Worm (Caenorhabditis elegans) whole organism, late embryonic: ENCODE measurements around the gene rps-21.
A peak's percentile ranks its signal among the peaks of the same experiment; 100 is the strongest.

Source experiments
- C08G9.2 ChIP-seq: sonication (generic microtip); optimal IDR thresholded peaks from 2 replicates; lab custom pipeline; 2016; ENCODE audit warnings: mild to moderate bottlenecking, missing genetic modification characterization, moderate library complexity, missing compliant biosample characterization
- F13H6.1 ChIP-seq: sonication (generic microtip); optimal IDR thresholded peaks from 2 replicates; lab custom pipeline; 2016; ENCODE audit warnings: missing genetic modification characterization, missing compliant biosample characterization
- K09A11.1 ChIP-seq: sonication (generic microtip); optimal IDR thresholded peaks from 2 replicates; lab custom pipeline; 2017; ENCODE audit warnings: antibody characterized with exemption, mild to moderate bottlenecking, missing genetic modification characterization, missing compliant biosample characterization; ENCODE audit not compliant: insufficient read depth
- T23F11.4 ChIP-seq: fragments of 200-800 bp; sonication (Bioruptor generic); optimal IDR thresholded peaks from 2 replicates; lab custom pipeline; 2018; ENCODE audit warnings: mild to moderate bottlenecking, missing genetic modification characterization, missing compliant biosample characterization
- Y22D7AL.16 ChIP-seq: sonication (generic microtip); optimal IDR thresholded peaks from 2 replicates; lab custom pipeline; 2016; ENCODE audit warnings: missing genetic modification characterization, missing compliant biosample characterization
- ceh-14 ChIP-seq: sonication (generic microtip); optimal IDR thresholded peaks from 2 replicates; lab custom pipeline; 2016; ENCODE audit warnings: missing genotype, missing genetic modification characterization, missing compliant biosample characterization
- ceh-18 ChIP-seq: sonication (generic microtip); optimal IDR thresholded peaks from 2 replicates; lab custom pipeline; 2016; ENCODE audit warnings: missing genetic modification characterization, missing compliant biosample characterization
- ceh-19 ChIP-seq: fragments of 200-800 bp; sonication (Bioruptor generic); optimal IDR thresholded peaks from 2 replicates; lab custom pipeline; 2018; ENCODE audit warnings: mild to moderate bottlenecking, missing genetic modification characterization, missing compliant biosample characterization
- ceh-22 ChIP-seq: sonication (generic microtip); optimal IDR thresholded peaks from 2 replicates; lab custom pipeline; 2017; ENCODE audit warnings: missing biosample characterization, missing genetic modification characterization
- ceh-30 ChIP-seq: fragments of 150-350 bp; optimal IDR thresholded peaks from 2 replicates; lab custom pipeline; 2014; ENCODE audit warnings: missing biosample characterization, missing genetic modification characterization
- ceh-34 ChIP-seq: sonication (generic microtip); optimal IDR thresholded peaks from 2 replicates; lab custom pipeline; 2016; ENCODE audit warnings: mild to moderate bottlenecking, missing genetic modification characterization, missing compliant biosample characterization
- ceh-48 ChIP-seq: sonication (generic microtip); optimal IDR thresholded peaks from 2 replicates; lab custom pipeline; 2016; ENCODE audit warnings: missing genetic modification characterization, inconsistent platforms, missing compliant biosample characterization
- ceh-6 ChIP-seq: fragments of 200-800 bp; sonication (Bioruptor generic); optimal IDR thresholded peaks from 2 replicates; lab custom pipeline; 2018; ENCODE audit warnings: mild to moderate bottlenecking, missing genetic modification characterization, missing compliant biosample characterization
- che-1 ChIP-seq: sonication (generic microtip); optimal IDR thresholded peaks from 2 replicates; lab custom pipeline; 2016; ENCODE audit warnings: mild to moderate bottlenecking, missing genetic modification characterization, missing compliant biosample characterization
- elt-2 ChIP-seq: sonication (generic microtip); optimal IDR thresholded peaks from 2 replicates; lab custom pipeline; 2016; ENCODE audit warnings: missing genetic modification reagents, missing genetic modification characterization, missing compliant biosample characterization
- elt-4 ChIP-seq: sonication (generic microtip); optimal IDR thresholded peaks from 2 replicates; lab custom pipeline; 2016; ENCODE audit warnings: missing genetic modification characterization, missing compliant biosample characterization
- ets-4 ChIP-seq: sonication (generic microtip); optimal IDR thresholded peaks from 2 replicates; lab custom pipeline; 2016; ENCODE audit warnings: missing genetic modification characterization, missing compliant biosample characterization
- fax-1 ChIP-seq: sonication (generic microtip); optimal IDR thresholded peaks from 2 replicates; lab custom pipeline; 2016; ENCODE audit warnings: missing genotype, missing genetic modification characterization, missing compliant biosample characterization
- fkh-10 ChIP-seq: fragments of 150-350 bp; optimal IDR thresholded peaks from 2 replicates; lab custom pipeline; 2014; ENCODE audit warnings: missing biosample characterization, missing genetic modification reagents, missing genetic modification characterization
- fkh-6 ChIP-seq: sonication (generic microtip); optimal IDR thresholded peaks from 2 replicates; lab custom pipeline; 2016; ENCODE audit warnings: missing genetic modification characterization, missing compliant biosample characterization
- gmeb-2 ChIP-seq: sonication (generic microtip); optimal IDR thresholded peaks from 2 replicates; lab custom pipeline; 2016; ENCODE audit warnings: missing genetic modification characterization, inconsistent platforms, missing compliant biosample characterization
- hlh-13 ChIP-seq: fragments of 200-800 bp; sonication (Bioruptor generic); optimal IDR thresholded peaks from 2 replicates; lab custom pipeline; 2018; ENCODE audit warnings: mild to moderate bottlenecking, missing genetic modification characterization, missing compliant biosample characterization
- madf-2 ChIP-seq: sonication (generic microtip); optimal IDR thresholded peaks from 2 replicates; lab custom pipeline; 2017; ENCODE audit warnings: missing genetic modification characterization, missing compliant biosample characterization
- nfya-1 ChIP-seq: sonication (generic microtip); optimal IDR thresholded peaks from 2 replicates; lab custom pipeline; 2017; ENCODE audit warnings: missing genetic modification characterization, mild to moderate bottlenecking, missing compliant biosample characterization, antibody characterized with exemption, moderate library complexity
- nhr-11 ChIP-seq: fragments of 150-350 bp; optimal IDR thresholded peaks from 2 replicates; lab custom pipeline; 2014; ENCODE audit warnings: missing biosample characterization, missing genetic modification characterization
- nhr-232 ChIP-seq: sonication (generic microtip); optimal IDR thresholded peaks from 2 replicates; lab custom pipeline; 2016; ENCODE audit warnings: missing genetic modification characterization, missing compliant biosample characterization
- npax-4 ChIP-seq: sonication (generic microtip); optimal IDR thresholded peaks from 2 replicates; lab custom pipeline; 2016; ENCODE audit warnings: missing genetic modification characterization, missing compliant biosample characterization
- odd-2 ChIP-seq: sonication (generic microtip); optimal IDR thresholded peaks from 2 replicates; lab custom pipeline; 2017; ENCODE audit warnings: antibody characterized with exemption, mild to moderate bottlenecking, missing genetic modification characterization, missing compliant biosample characterization
- pag-3 ChIP-seq: sonication (generic microtip); optimal IDR thresholded peaks from 2 replicates; lab custom pipeline; 2016; ENCODE audit warnings: missing compliant biosample characterization, missing genetic modification characterization, borderline replicate concordance
- pat-9 ChIP-seq: fragments of 200-800 bp; sonication (Bioruptor generic); optimal IDR thresholded peaks from 2 replicates; lab custom pipeline; 2018; ENCODE audit warnings: mild to moderate bottlenecking, missing genetic modification characterization, moderate library complexity, missing compliant biosample characterization
- pqm-1 ChIP-seq: sonication (generic microtip); optimal IDR thresholded peaks from 2 replicates; lab custom pipeline; 2016; ENCODE audit warnings: missing genetic modification characterization, missing compliant biosample characterization
- ref-2 ChIP-seq: sonication (generic microtip); optimal IDR thresholded peaks from 2 replicates; lab custom pipeline; 2016; ENCODE audit warnings: missing genetic modification characterization, missing compliant biosample characterization
- rnt-1 ChIP-seq: sonication (generic microtip); optimal IDR thresholded peaks from 2 replicates; lab custom pipeline; 2016; ENCODE audit warnings: missing genetic modification characterization, missing compliant biosample characterization
- sdc-2 ChIP-seq: sonication (generic microtip); optimal IDR thresholded peaks from 2 replicates; lab custom pipeline; 2016; ENCODE audit warnings: missing genotype, missing genetic modification characterization, missing compliant biosample characterization
- sox-2 ChIP-seq: fragments of 200-800 bp; sonication (Bioruptor generic); IDR thresholded peaks from 2 replicates; pipeline ENCODE4 v1.3.6; 2022; ENCODE audit warnings: missing genetic modification reagents, missing genetic modification characterization, missing compliant biosample characterization
- sox-4 ChIP-seq: sonication (generic microtip); optimal IDR thresholded peaks from 2 replicates; lab custom pipeline; 2017; ENCODE audit warnings: mild to moderate bottlenecking, missing genetic modification characterization, inconsistent platforms, missing compliant biosample characterization
- tbx-7 ChIP-seq: sonication (generic microtip); optimal IDR thresholded peaks from 2 replicates; lab custom pipeline; 2016; ENCODE audit warnings: missing genotype, missing genetic modification characterization, missing compliant biosample characterization
- unc-3 ChIP-seq, 2 experiments: fragments of 200-800 bp in 1 of 2; sonication (Bioruptor generic) in 1 of 2; sonication (generic microtip) in 1 of 2; conservative IDR thresholded peaks in 1 of 2; optimal IDR thresholded peaks in 1 of 2; 2 replicates each; pipeline versions ENCODE4 v1.3.6 to Lab custom; 2016 to 2022; ENCODE audit warnings: missing compliant biosample characterization in 2 of 2, missing genetic modification characterization in 2 of 2, missing genetic modification reagents in 1 of 2
- unc-42 ChIP-seq: sonication (generic microtip); optimal IDR thresholded peaks from 2 replicates; lab custom pipeline; 2016; ENCODE audit warnings: missing genotype, missing genetic modification characterization, missing compliant biosample characterization
- unc-55 ChIP-seq: sonication (generic microtip); optimal IDR thresholded peaks from 2 replicates; lab custom pipeline; 2017; ENCODE audit warnings: missing biosample characterization, missing genetic modification reagents, missing genetic modification characterization
- ztf-16 ChIP-seq: sonication (generic microtip); optimal IDR thresholded peaks from 2 replicates; lab custom pipeline; 2017; ENCODE audit warnings: missing genetic modification characterization, missing compliant biosample characterization

rps-21 gene

DNA sequence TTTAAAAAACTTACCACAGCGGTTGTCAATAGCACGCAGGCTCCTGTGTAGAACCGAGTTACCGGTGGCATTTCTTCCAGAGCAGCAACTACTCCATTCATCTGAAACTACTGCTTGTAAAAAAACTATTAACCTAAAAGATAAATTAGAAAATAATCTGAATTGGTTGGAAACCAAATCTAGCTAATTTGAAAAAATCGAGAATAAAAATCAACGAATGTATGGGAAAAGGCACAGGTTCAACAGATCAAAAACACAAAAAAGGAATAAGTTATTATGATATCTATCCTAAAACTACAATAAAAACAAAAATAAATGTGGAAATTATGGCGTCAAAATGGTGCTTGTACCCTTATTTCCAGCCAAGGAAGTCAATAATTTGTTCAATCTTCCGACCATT is 33.6 kb upstream of the rps-21 start, which contains the start of gene der-2:
Gene der-2, minus strand, starts transcription at position 101 of the 400 bp plus-strand sequence.
- TF ChIP-seq T23F11.4 (GFP tag; lab: Kevin White, UChicago), result no peak
- no peak for TF ChIP-seq odd-2 (tag; lab: Kevin White, UChicago)
- no peak for TF ChIP-seq pag-3 (tag; lab: Kevin White, UChicago)
- TF ChIP-seq elt-4, result no peak
- no peak for TF ChIP-seq madf-2 (tag; lab: Kevin White, UChicago)
- no peak for TF ChIP-seq F13H6.1 (tag; lab: Kevin White, UChicago)
- no peak for TF ChIP-seq pat-9 (tag; lab: Kevin White, UChicago)
- TF ChIP-seq nfya-1 (tag; lab: Kevin White, UChicago), result no peak
- TF ChIP-seq ceh-22 (tag; lab: Kevin White, UChicago), result no peak
- TF ChIP-seq tbx-7 (tag; lab: Kevin White, UChicago), result no peak
- no peak for TF ChIP-seq ztf-16 (tag; lab: Kevin White, UChicago)
- no peak for TF ChIP-seq elt-2 (tag; lab: Kevin White, UChicago)
- no peak for TF ChIP-seq ceh-19
- no peak for TF ChIP-seq npax-4 (tag; lab: Kevin White, UChicago)
- TF ChIP-seq ceh-14 (tag; lab: Kevin White, UChicago), result no peak
- no peak for TF ChIP-seq K09A11.1 (tag; lab: Kevin White, UChicago)
- no peak for TF ChIP-seq unc-55
- no peak for TF ChIP-seq gmeb-2 (tag; lab: Kevin White, UChicago)
- TF ChIP-seq fax-1 (tag; lab: Kevin White, UChicago), result no peak
- TF ChIP-seq ref-2 (tag; lab: Kevin White, UChicago), result no peak
- TF ChIP-seq, all 69 proteins: peak for 0

DNA sequence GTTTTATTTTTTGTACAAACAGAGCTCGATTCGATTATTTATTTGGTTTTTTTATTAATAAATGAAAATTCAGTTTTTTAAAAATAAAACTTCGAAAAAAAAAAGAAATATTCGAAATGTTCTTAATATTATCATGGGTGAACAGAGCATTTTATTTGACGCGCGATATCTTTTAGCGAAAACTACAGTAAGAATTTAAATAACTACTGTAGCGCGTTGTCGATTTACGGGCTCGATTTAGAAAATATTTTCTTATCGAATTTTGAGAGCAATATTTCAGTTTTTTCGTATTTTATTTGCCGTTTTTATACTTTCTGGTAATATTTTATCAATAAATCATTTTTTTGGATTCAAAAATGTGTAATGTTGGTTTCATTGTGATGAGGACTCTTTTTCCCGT is 31.7 kb upstream of the rps-21 start:
- TF ChIP-seq Y22D7AL.16 (no peak), ceh-6 (GFP tag; lab: Kevin White, UChicago) (no peak), elt-2 (tag; lab: Kevin White, UChicago) (no peak), pag-3 (tag; lab: Kevin White, UChicago) (no peak), nhr-11 (tag; lab: Kevin White, UChicago) (no peak), fkh-6 (no peak), T23F11.4 (GFP tag; lab: Kevin White, UChicago) (no peak), sox-2 (GFP tag; lab: Robert Waterston, UW) (no peak), C08G9.2 (tag; lab: Kevin White, UChicago) (no peak), nhr-232 (no peak), sox-4 (tag; lab: Kevin White, UChicago) (no peak), ref-2 (tag; lab: Kevin White, UChicago) (no peak), elt-4 (no peak), unc-42 (tag; lab: Kevin White, UChicago) (no peak), ceh-48 (tag; lab: Kevin White, UChicago) (no peak), ets-4 (tag; lab: Kevin White, UChicago) (no peak), sdc-2 (tag; lab: Kevin White, UChicago) (no peak), fax-1 (tag; lab: Kevin White, UChicago) (no peak), fkh-10 (no peak), ceh-30 (tag; lab: Kevin White, UChicago) (no peak)

DNA sequence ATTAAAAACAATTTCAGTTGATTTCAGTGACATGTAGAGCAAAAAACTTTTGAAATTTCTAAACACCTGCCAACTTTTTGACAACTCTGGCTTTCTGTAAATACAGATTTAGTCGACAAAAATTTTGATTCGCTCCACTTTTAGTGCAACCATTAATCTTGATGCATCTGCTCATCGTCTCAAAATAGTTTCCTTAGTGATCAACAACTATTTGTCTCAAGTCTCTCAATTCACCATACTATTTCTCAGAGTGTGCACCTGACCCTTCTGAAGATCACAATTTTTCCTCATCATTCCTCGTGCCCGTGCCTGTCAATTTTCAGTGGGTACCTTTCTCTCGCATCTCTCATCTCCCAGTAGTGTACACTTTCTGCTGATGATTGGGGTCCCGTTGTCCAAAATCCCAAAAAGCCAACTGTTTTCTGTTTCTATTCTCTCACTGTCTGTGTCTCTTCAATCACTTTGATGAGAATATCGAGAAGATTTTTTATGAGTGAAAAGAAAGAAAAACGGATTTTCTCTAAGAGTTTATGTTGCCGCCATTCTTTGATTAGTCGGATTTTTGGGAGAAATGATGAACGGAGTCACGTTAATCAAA is 27.6 kb upstream of the rps-21 start:
- peak; percentile 6 for TF ChIP-seq ceh-34 (tag; lab: Kevin White, UChicago)
- no peak for TF ChIP-seq che-1 (tag; lab: Kevin White, UChicago)
- TF ChIP-seq ceh-18 (tag; lab: Kevin White, UChicago), result peak; percentile 92
- peak; percentile 78 for TF ChIP-seq rnt-1
- no peak for TF ChIP-seq ref-2 (tag; lab: Kevin White, UChicago)
- TF ChIP-seq hlh-13 (GFP tag; lab: Kevin White, UChicago), result no peak
- no peak for TF ChIP-seq elt-4
- no peak for TF ChIP-seq pqm-1 (tag; lab: Kevin White, UChicago)
- TF ChIP-seq nfya-1 (tag; lab: Kevin White, UChicago), result peak; percentile 46
- TF ChIP-seq unc-3 (GFP tag; conservative IDR thresholded peaks at IDR 0.05; lab: Robert Waterston, UW), result no peak
- TF ChIP-seq unc-3 (tag; optimal IDR thresholded peaks at IDR 0.05; lab: Kevin White, UChicago), result no peak
- TF ChIP-seq unc-55, result peak; percentile 88
